Worm (Caenorhabditis elegans) whole organism, young adult: ENCODE data around the gene clec-185.

Experiments used
- B0035.1 ChIP-seq: sonication (generic microtip); optimal IDR thresholded peaks from 2 replicates; lab custom pipeline; 2016; ENCODE audit warnings: missing genetic modification characterization, mild to moderate bottlenecking, missing compliant biosample characterization, missing genotype, missing genetic modification reagents
- B0336.3 ChIP-seq: fragments of 200-800 bp; sonication (Bioruptor generic); IDR thresholded peaks from 2 replicates; pipeline ENCODE4 v1.3.6; 2022; ENCODE audit warnings: missing genetic modification characterization, missing compliant biosample characterization
- C06A6.2 ChIP-seq: fragments of 200-800 bp; sonication (Bioruptor generic); conservative IDR thresholded peaks from 2 replicates; pipeline ENCODE4 v1.3.6; 2022; ENCODE audit warnings: missing genetic modification characterization, missing compliant biosample characterization
- C17E4.6 ChIP-seq: fragments of 200-800 bp; sonication (Bioruptor generic); IDR thresholded peaks from 2 replicates; pipeline ENCODE4 v1.3.6; 2022; ENCODE audit warnings: missing genetic modification reagents, missing genetic modification characterization, missing compliant biosample characterization
- D2030.7 ChIP-seq: fragments of 200-800 bp; sonication (Bioruptor generic); IDR thresholded peaks from 2 replicates; pipeline ENCODE4 v1.3.6; 2022; ENCODE audit warnings: missing genetic modification reagents, missing genetic modification characterization, missing compliant biosample characterization
- F23B12.7 ChIP-seq: sonication (generic microtip); optimal IDR thresholded peaks from 2 replicates; lab custom pipeline; 2017; ENCODE audit warnings: missing genetic modification characterization, mild to moderate bottlenecking, missing compliant biosample characterization, antibody characterized with exemption, moderate library complexity; ENCODE audit not compliant: insufficient read depth
- F33H1.4 ChIP-seq: fragments of 200-800 bp; sonication (Bioruptor generic); IDR thresholded peaks from 2 replicates; pipeline ENCODE4 v1.3.6; 2022; ENCODE audit warnings: missing genetic modification reagents, missing genetic modification characterization, missing compliant biosample characterization
- F39B2.1 ChIP-seq: fragments of 200-800 bp; sonication (Bioruptor generic); IDR thresholded peaks from 2 replicates; pipeline ENCODE4 v1.3.6; 2022; ENCODE audit warnings: missing genetic modification reagents, missing genetic modification characterization, missing compliant biosample characterization
- F49E8.2 ChIP-seq: sonication (generic microtip); optimal IDR thresholded peaks from 3 replicates; lab custom pipeline; 2017; ENCODE audit warnings: missing genetic modification characterization, mild to moderate bottlenecking, missing compliant biosample characterization, antibody characterized with exemption, moderate library complexity; ENCODE audit not compliant: insufficient read depth
- F52B5.7 ChIP-seq: sonication (generic microtip); optimal IDR thresholded peaks from 2 replicates; lab custom pipeline; 2016; ENCODE audit warnings: mild to moderate bottlenecking, missing genetic modification characterization, missing compliant biosample characterization
- K11D2.4 ChIP-seq: fragments of 200-800 bp; sonication (Bioruptor generic); IDR thresholded peaks from 2 replicates; pipeline ENCODE4 v1.3.6; 2022; ENCODE audit warnings: missing genetic modification reagents, missing genetic modification characterization, missing compliant biosample characterization
- Y53F4B.3 ChIP-seq: fragments of 200-800 bp; sonication (Bioruptor generic); IDR thresholded peaks from 2 replicates; pipeline ENCODE4 v1.3.6; 2022; ENCODE audit warnings: missing genetic modification reagents, missing genetic modification characterization, missing compliant biosample characterization
- Y79H2A.3 ChIP-seq: fragments of 200-800 bp; sonication (Bioruptor generic); conservative IDR thresholded peaks from 2 replicates; pipeline ENCODE4 v1.3.6; 2022; ENCODE audit warnings: missing genetic modification reagents, missing genetic modification characterization, missing compliant biosample characterization
- ZK185.1 ChIP-seq: sonication (generic microtip); optimal IDR thresholded peaks from 2 replicates; lab custom pipeline; 2016; ENCODE audit warnings: mild to moderate bottlenecking, missing genetic modification characterization, missing compliant biosample characterization; ENCODE audit not compliant: poor library complexity, severe bottlenecking
- akir-1 ChIP-seq: fragments of 200-800 bp; sonication (Bioruptor generic); optimal IDR thresholded peaks from 2 replicates; lab custom pipeline; 2018; ENCODE audit warnings: mild to moderate bottlenecking, missing genetic modification characterization, moderate library complexity, missing compliant biosample characterization
- ama-1 ChIP-seq, 3 experiments: fragments of 150-350 bp in 1 of 3; sonication (generic microtip) in 2 of 3; optimal IDR thresholded peaks; 2 replicates each; lab custom pipeline; 2014 to 2018; ENCODE audit warnings: missing biosample characterization in 2 of 3, missing genetic modification characterization in 2 of 3, missing genetic modification reagents in 2 of 3
- attf-5 ChIP-seq: fragments of 200-800 bp; sonication (Bioruptor generic); optimal IDR thresholded peaks from 2 replicates; lab custom pipeline; 2018; ENCODE audit warnings: mild to moderate bottlenecking, missing genetic modification characterization, missing compliant biosample characterization
- attf-6 ChIP-seq: fragments of 200-800 bp; sonication (Bioruptor generic); IDR thresholded peaks from 2 replicates; pipeline ENCODE4 v1.3.6; 2022; ENCODE audit warnings: missing genetic modification reagents, missing genetic modification characterization, missing compliant biosample characterization
- bed-2 ChIP-seq: fragments of 200-800 bp; sonication (Bioruptor generic); IDR thresholded peaks from 2 replicates; pipeline ENCODE4 v1.3.6; 2022; ENCODE audit warnings: missing genetic modification reagents, missing genetic modification characterization, missing compliant biosample characterization
- ccch-3 ChIP-seq: fragments of 200-800 bp; sonication (Bioruptor generic); optimal IDR thresholded peaks from 2 replicates; lab custom pipeline; 2018; ENCODE audit warnings: mild to moderate bottlenecking, missing genetic modification characterization, missing compliant biosample characterization
- ceh-27 ChIP-seq: fragments of 200-800 bp; sonication (Bioruptor generic); optimal IDR thresholded peaks from 2 replicates; lab custom pipeline; 2018; ENCODE audit warnings: mild to moderate bottlenecking, missing genetic modification characterization, moderate library complexity, missing compliant biosample characterization
- ceh-91 ChIP-seq: fragments of 200-800 bp; sonication (Bioruptor generic); IDR thresholded peaks from 2 replicates; pipeline ENCODE4 v1.3.6; 2022; ENCODE audit warnings: missing genetic modification reagents, missing genetic modification characterization, missing compliant biosample characterization
- dox-1 ChIP-seq: fragments of 200-800 bp; sonication (Bioruptor generic); IDR thresholded peaks from 2 replicates; pipeline ENCODE4 v1.3.6; 2022; ENCODE audit warnings: missing genetic modification reagents, missing genetic modification characterization, missing compliant biosample characterization
- efl-1 ChIP-seq: fragments of 150-350 bp; optimal IDR thresholded peaks from 2 replicates; lab custom pipeline; 2014; ENCODE audit warnings: missing biosample characterization, missing genetic modification reagents, missing genetic modification characterization
- egl-18 ChIP-seq: fragments of 200-800 bp; sonication (Bioruptor generic); IDR thresholded peaks from 2 replicates; pipeline ENCODE4 v1.3.6; 2022; ENCODE audit warnings: missing genetic modification reagents, missing genetic modification characterization, missing compliant biosample characterization
- hlh-12 ChIP-seq: sonication (generic microtip); optimal IDR thresholded peaks from 2 replicates; lab custom pipeline; 2016; ENCODE audit warnings: missing genetic modification characterization, missing compliant biosample characterization
- hlh-26 ChIP-seq: fragments of 200-800 bp; sonication (Bioruptor generic); conservative IDR thresholded peaks from 2 replicates; pipeline ENCODE4 v1.3.6; 2022; ENCODE audit warnings: missing genetic modification reagents, missing genetic modification characterization, missing compliant biosample characterization
- hsf-1 ChIP-seq: fragments of 200-800 bp; sonication (Bioruptor generic); IDR thresholded peaks from 2 replicates; pipeline ENCODE4 v1.3.6; 2022; ENCODE audit warnings: missing genetic modification reagents, missing genetic modification characterization, missing compliant biosample characterization
- let-526 ChIP-seq: fragments of 200-800 bp; sonication (Bioruptor generic); IDR thresholded peaks from 2 replicates; pipeline ENCODE4 v1.3.6; 2022; ENCODE audit warnings: missing genetic modification reagents, missing genetic modification characterization, missing compliant biosample characterization
- lin-26 ChIP-seq: fragments of 200-800 bp; sonication (Bioruptor generic); IDR thresholded peaks from 2 replicates; pipeline ENCODE4 v1.3.6; 2022; ENCODE audit warnings: missing genetic modification reagents, missing genetic modification characterization, missing compliant biosample characterization
- lin-54 ChIP-seq: fragments of 200-800 bp; sonication (Bioruptor generic); optimal IDR thresholded peaks from 2 replicates; lab custom pipeline; 2018; ENCODE audit warnings: mild to moderate bottlenecking, missing genetic modification characterization, missing compliant biosample characterization
- madf-3 ChIP-seq: fragments of 200-800 bp; sonication (Bioruptor generic); IDR thresholded peaks from 2 replicates; pipeline ENCODE4 v1.3.6; 2022; ENCODE audit warnings: missing genetic modification reagents, missing genetic modification characterization, missing compliant biosample characterization
- mel-28 ChIP-seq: sonication (generic microtip); optimal IDR thresholded peaks from 2 replicates; lab custom pipeline; 2016; ENCODE audit warnings: borderline replicate concordance, mild to moderate bottlenecking, missing genetic modification characterization, missing compliant biosample characterization
- nfyb-1 ChIP-seq: fragments of 200-800 bp; sonication (Bioruptor generic); IDR thresholded peaks from 2 replicates; pipeline ENCODE4 v1.3.6; 2022; ENCODE audit warnings: missing genetic modification reagents, missing genetic modification characterization, missing compliant biosample characterization
- nhr-80 ChIP-seq: sonication (generic microtip); optimal IDR thresholded peaks from 2 replicates; lab custom pipeline; 2016; ENCODE audit warnings: missing genetic modification characterization, missing compliant biosample characterization
- pbrm-1 ChIP-seq: fragments of 200-800 bp; sonication (Bioruptor generic); IDR thresholded peaks from 2 replicates; pipeline ENCODE4 v1.3.6; 2022; ENCODE audit warnings: missing genetic modification reagents, missing genetic modification characterization, missing compliant biosample characterization
- rec-8 ChIP-seq, 2 experiments: sonication (generic microtip); optimal IDR thresholded peaks; 2 replicates each; lab custom pipeline; 2016; ENCODE audit warnings: mild to moderate bottlenecking in 2 of 2, missing genetic modification characterization in 2 of 2, missing genetic modification reagents in 2 of 2, missing genotype in 2 of 2, missing biosample characterization in 1 of 2, missing compliant biosample characterization in 1 of 2, moderate library complexity in 1 of 2
- rpc-1 ChIP-seq, 2 experiments: fragments of 150-350 bp in 1 of 2; sonication (generic microtip) in 1 of 2; optimal IDR thresholded peaks; 2 replicates each; lab custom pipeline; 2014 to 2018; ENCODE audit warnings: missing biosample characterization in 1 of 2, missing genetic modification characterization in 1 of 2, missing genetic modification reagents in 1 of 2, missing genotype in 1 of 2
- sea-2 ChIP-seq: fragments of 200-800 bp; sonication (Bioruptor generic); IDR thresholded peaks from 2 replicates; pipeline ENCODE4 v1.3.6; 2022; ENCODE audit warnings: missing genetic modification characterization, missing compliant biosample characterization
- snpc-4 ChIP-seq, 5 experiments: fragments of 150-350 bp in 1 of 5; sonication (generic microtip) in 4 of 5; optimal IDR thresholded peaks; 2 replicates each; lab custom pipeline; 2014 to 2018; ENCODE audit warnings: missing genetic modification characterization in 5 of 5, missing biosample characterization in 3 of 5, antibody characterized with exemption in 2 of 5, mild to moderate bottlenecking in 2 of 5, missing compliant biosample characterization in 2 of 5, missing genotype in 2 of 5, moderate library complexity in 2 of 5, missing genetic modification reagents in 1 of 5
- tbx-9 ChIP-seq: sonication (generic microtip); optimal IDR thresholded peaks from 2 replicates; lab custom pipeline; 2016; ENCODE audit warnings: borderline replicate concordance, missing genetic modification characterization, inconsistent platforms, missing compliant biosample characterization
- tlf-1 ChIP-seq: fragments of 200-800 bp; sonication (Bioruptor generic); optimal IDR thresholded peaks from 2 replicates; lab custom pipeline; 2018; ENCODE audit warnings: mild to moderate bottlenecking, missing genetic modification characterization, missing compliant biosample characterization
- unc-130 ChIP-seq: sonication (generic microtip); optimal IDR thresholded peaks from 2 replicates; lab custom pipeline; 2016; ENCODE audit warnings: missing genetic modification reagents, missing genetic modification characterization, missing compliant biosample characterization
- ztf-18 ChIP-seq: sonication (generic microtip); optimal IDR thresholded peaks from 2 replicates; lab custom pipeline; 2016; ENCODE audit warnings: missing genotype, mild to moderate bottlenecking, missing genetic modification characterization, missing compliant biosample characterization
- ztf-22 ChIP-seq: fragments of 200-800 bp; sonication (Bioruptor generic); optimal IDR thresholded peaks from 2 replicates; lab custom pipeline; 2018; ENCODE audit warnings: mild to moderate bottlenecking, missing genetic modification characterization, moderate library complexity, missing compliant biosample characterization
- ztf-25 ChIP-seq: fragments of 200-800 bp; sonication (Bioruptor generic); IDR thresholded peaks from 2 replicates; pipeline ENCODE4 v1.3.6; 2022; ENCODE audit warnings: missing genetic modification reagents, missing genetic modification characterization, missing compliant biosample characterization
- ztf-28 ChIP-seq: fragments of 200-800 bp; sonication (Bioruptor generic); IDR thresholded peaks from 2 replicates; pipeline ENCODE4 v1.3.6; 2022; ENCODE audit warnings: missing genetic modification reagents, missing genetic modification characterization, missing compliant biosample characterization

The clec-185 gene

ce11 chrIV:12451225-12451831 is 12.9 kb downstream of the clec-185 start, which contains the start of gene dpy-26 (continued):
- TF ChIP-seq pbrm-1 (GFP tag; lab: Robert Waterston, UW) (no peak), attf-5 (GFP tag; lab: Kevin White, UChicago) (no peak), madf-3 (GFP tag; lab: Robert Waterston, UW) (no peak), hsf-1 (GFP tag; lab: Robert Waterston, UW) (no peak), ccch-3 (GFP tag; lab: Kevin White, UChicago) (no peak), B0035.1 (tag; lab: Kevin White, UChicago) (no peak), Y79H2A.3 (GFP tag; lab: Robert Waterston, UW) (no peak), rpc-1 (optimal IDR thresholded peaks at IDR 0.05; lab: Kevin White, UChicago) (no peak), rpc-1 (tag; optimal IDR thresholded peaks at IDR 0.05; lab: Kevin White, UChicago) (no peak), ztf-22 (GFP tag; lab: Kevin White, UChicago) (no peak), ztf-18 (tag; lab: Kevin White, UChicago) (no peak), nhr-80 (tag; lab: Kevin White, UChicago) (no peak), snpc-4 (GFP tag; optimal IDR thresholded peaks at IDR 0.05; lab: Kevin White, UChicago) (no peak), snpc-4 (tag; optimal IDR thresholded peaks at IDR 0.05; lab: Kevin White, UChicago) (peak in 2 of 4 experiments; percentile 13 to 14), F49E8.2 (tag; lab: Kevin White, UChicago) (no peak), efl-1 (GFP tag; lab: Kevin White, UChicago) (peak; percentile 54), F39B2.1 (no peak), ZK185.1 (tag; lab: Kevin White, UChicago) (peak; percentile 22), K11D2.4 (GFP tag; lab: Robert Waterston, UW) (no peak), ztf-25 (no peak), lin-26 (GFP tag; lab: Robert Waterston, UW) (no peak), tbx-9 (tag; lab: Kevin White, UChicago) (no peak), ama-1 (optimal IDR thresholded peaks at IDR 0.05; lab: Kevin White, UChicago) (no peak), ama-1 (GFP tag; optimal IDR thresholded peaks at IDR 0.05; lab: Kevin White, UChicago) (no peak), ztf-28 (GFP tag; lab: Robert Waterston, UW) (no peak), dox-1 (GFP tag; lab: Robert Waterston, UW) (no peak), egl-18 (GFP tag; lab: Robert Waterston, UW) (no peak), bed-2 (no peak), Y53F4B.3 (no peak), ceh-27 (GFP tag; lab: Kevin White, UChicago) (no peak), lin-54 (no peak), akir-1 (no peak), F33H1.4 (peak; percentile 73), C06A6.2 (no peak), F23B12.7 (no peak), C17E4.6 (no peak), tlf-1 (GFP tag; lab: Kevin White, UChicago) (no peak), attf-6 (GFP tag; lab: Robert Waterston, UW) (no peak), sea-2 (no peak), B0336.3 (no peak), hlh-12 (no peak), D2030.7 (peak; percentile 29; the same call in 1 of the 2 replicates), rec-8 (tag; optimal IDR thresholded peaks at IDR 0.05; lab: Kevin White, UChicago) (no peak), F52B5.7 (tag; lab: Kevin White, UChicago) (no peak), hlh-26 (GFP tag; lab: Robert Waterston, UW) (no peak), unc-130 (no peak), let-526 (no peak), mel-28 (no peak), ceh-91 (GFP tag; lab: Robert Waterston, UW) (no peak), nfyb-1 (GFP tag; lab: Robert Waterston, UW) (no peak)
